Worm (Caenorhabditis elegans) whole organism, L2 larva: ENCODE results near the gene srx-50.

Source experiments
- C34F6.9 ChIP-seq: fragments of 150-350 bp; optimal IDR thresholded peaks from 2 replicates; lab custom pipeline; 2014; ENCODE audit warnings: missing biosample characterization, missing genetic modification characterization
- F13H6.1 ChIP-seq: sonication (generic microtip); optimal IDR thresholded peaks from 2 replicates; lab custom pipeline; 2016; ENCODE audit warnings: missing genetic modification characterization, missing compliant biosample characterization
- R02D3.7 ChIP-seq: fragments of 150-350 bp; optimal IDR thresholded peaks from 2 replicates; lab custom pipeline; 2014; ENCODE audit warnings: missing biosample characterization, missing genetic modification characterization
- Y55F3AM.14 ChIP-seq: fragments of 200-800 bp; sonication (Bioruptor generic); optimal IDR thresholded peaks from 2 replicates; lab custom pipeline; 2018; ENCODE audit warnings: mild to moderate bottlenecking, missing genetic modification characterization, missing compliant biosample characterization
- ZK546.5 ChIP-seq: sonication (generic microtip); optimal IDR thresholded peaks from 2 replicates; lab custom pipeline; 2017; ENCODE audit warnings: missing biosample characterization, missing genetic modification characterization
- alr-1 ChIP-seq: fragments of 150-350 bp; optimal IDR thresholded peaks from 2 replicates; lab custom pipeline; 2014; ENCODE audit warnings: missing biosample characterization, missing genetic modification characterization
- ama-1 ChIP-seq: fragments of 150-350 bp; optimal IDR thresholded peaks from 2 replicates; lab custom pipeline; 2018; ENCODE audit warnings: inconsistent platforms
- blmp-1 ChIP-seq: sonication (generic microtip); optimal IDR thresholded peaks from 2 replicates; lab custom pipeline; 2017; ENCODE audit warnings: missing genetic modification characterization, mild to moderate bottlenecking, missing compliant biosample characterization, antibody characterized with exemption, moderate library complexity; ENCODE audit not compliant: insufficient read depth
- ceh-16 ChIP-seq: fragments of 150-350 bp; optimal IDR thresholded peaks from 2 replicates; lab custom pipeline; 2014; ENCODE audit warnings: missing biosample characterization, missing genetic modification characterization
- crh-2 ChIP-seq: sonication (generic microtip); optimal IDR thresholded peaks from 2 replicates; lab custom pipeline; 2017; ENCODE audit warnings: missing biosample characterization, missing genetic modification characterization
- dmd-4 ChIP-seq: sonication (generic microtip); optimal IDR thresholded peaks from 2 replicates; lab custom pipeline; 2017; ENCODE audit warnings: missing biosample characterization, missing genetic modification characterization
- egl-27 ChIP-seq: sonication (generic microtip); optimal IDR thresholded peaks from 3 replicates; lab custom pipeline; 2017; ENCODE audit warnings: missing biosample characterization, missing genetic modification reagents, missing genetic modification characterization
- elt-1 ChIP-seq: fragments of 150-350 bp; optimal IDR thresholded peaks from 2 replicates; lab custom pipeline; 2014; ENCODE audit warnings: missing biosample characterization, missing genetic modification characterization
- fos-1 ChIP-seq: fragments of 150-350 bp; optimal IDR thresholded peaks from 2 replicates; lab custom pipeline; 2014; ENCODE audit warnings: missing biosample characterization, missing genetic modification characterization
- gmeb-1 ChIP-seq: fragments of 150-350 bp; optimal IDR thresholded peaks from 2 replicates; lab custom pipeline; 2014; ENCODE audit warnings: missing biosample characterization, missing genetic modification characterization
- lin-13 ChIP-seq: fragments of 150-350 bp; optimal IDR thresholded peaks from 2 replicates; lab custom pipeline; 2014; ENCODE audit warnings: missing biosample characterization, missing genetic modification reagents, missing genetic modification characterization
- lin-39 ChIP-seq: fragments of 150-350 bp; optimal IDR thresholded peaks from 2 replicates; lab custom pipeline; 2014; ENCODE audit warnings: missing biosample characterization, missing genetic modification reagents, missing genetic modification characterization
- lsy-2 ChIP-seq, 2 experiments: fragments of 150-350 bp in 1 of 2; sonication (generic microtip) in 1 of 2; optimal IDR thresholded peaks; 2 replicates each; lab custom pipeline; 2014 to 2017; ENCODE audit warnings: missing biosample characterization in 2 of 2, missing genetic modification characterization in 2 of 2
- mab-5 ChIP-seq: fragments of 150-350 bp; optimal IDR thresholded peaks from 2 replicates; lab custom pipeline; 2014; ENCODE audit warnings: missing biosample characterization, missing genetic modification characterization
- mbf-1 ChIP-seq: sonication (generic microtip); optimal IDR thresholded peaks from 2 replicates; lab custom pipeline; 2017; ENCODE audit warnings: missing biosample characterization, missing genetic modification characterization
- mdl-1 ChIP-seq, 2 experiments: fragments of 150-350 bp in 1 of 2; sonication (generic microtip) in 1 of 2; optimal IDR thresholded peaks; 2 replicates each; lab custom pipeline; 2017; ENCODE audit warnings: missing biosample characterization in 2 of 2, missing genetic modification characterization in 2 of 2
- nhr-10 ChIP-seq: sonication (generic microtip); optimal IDR thresholded peaks from 2 replicates; lab custom pipeline; 2017; ENCODE audit warnings: missing biosample characterization, missing genetic modification characterization
- nhr-11 ChIP-seq: fragments of 150-350 bp; optimal IDR thresholded peaks from 2 replicates; lab custom pipeline; 2014; ENCODE audit warnings: missing biosample characterization, missing genetic modification characterization
- nhr-12 ChIP-seq: fragments of 150-350 bp; optimal IDR thresholded peaks from 2 replicates; lab custom pipeline; 2014; ENCODE audit warnings: missing biosample characterization, missing genetic modification characterization
- nhr-129 ChIP-seq: fragments of 150-350 bp; optimal IDR thresholded peaks from 2 replicates; lab custom pipeline; 2014; ENCODE audit warnings: missing biosample characterization, missing genetic modification characterization
- nhr-21 ChIP-seq: fragments of 150-350 bp; optimal IDR thresholded peaks from 2 replicates; lab custom pipeline; 2014; ENCODE audit warnings: missing biosample characterization, missing genetic modification characterization
- nhr-23 ChIP-seq: fragments of 150-350 bp; optimal IDR thresholded peaks from 2 replicates; lab custom pipeline; 2014; ENCODE audit warnings: missing biosample characterization, missing genetic modification reagents, missing genetic modification characterization
- nhr-237 ChIP-seq: fragments of 150-350 bp; optimal IDR thresholded peaks from 2 replicates; lab custom pipeline; 2014; ENCODE audit warnings: missing biosample characterization, missing genetic modification characterization
- nhr-25 ChIP-seq: fragments of 150-350 bp; sonication (generic microtip); optimal IDR thresholded peaks from 3 replicates; lab custom pipeline; 2014; ENCODE audit warnings: missing biosample characterization, missing genetic modification characterization
- nhr-6 ChIP-seq: fragments of 150-350 bp; optimal IDR thresholded peaks from 2 replicates; lab custom pipeline; 2014; ENCODE audit warnings: missing biosample characterization, missing genetic modification characterization
- nhr-77 ChIP-seq: fragments of 150-350 bp; optimal IDR thresholded peaks from 2 replicates; lab custom pipeline; 2014; ENCODE audit warnings: missing biosample characterization, missing genetic modification characterization
- peb-1 ChIP-seq: fragments of 150-350 bp; optimal IDR thresholded peaks from 2 replicates; lab custom pipeline; 2014; ENCODE audit warnings: missing biosample characterization, missing genetic modification characterization
- sem-4 ChIP-seq: fragments of 150-350 bp; optimal IDR thresholded peaks from 2 replicates; lab custom pipeline; 2014; ENCODE audit warnings: missing biosample characterization, missing genetic modification reagents, missing genetic modification characterization
- skn-1 ChIP-seq: sonication (generic microtip); optimal IDR thresholded peaks from 2 replicates; lab custom pipeline; 2017; ENCODE audit warnings: missing biosample characterization, missing genetic modification characterization
- sma-3 ChIP-seq: sonication (generic microtip); optimal IDR thresholded peaks from 2 replicates; lab custom pipeline; 2016; ENCODE audit warnings: missing genetic modification reagents, missing genetic modification characterization, missing compliant biosample characterization
- sma-9 ChIP-seq, 2 experiments: fragments of 150-350 bp in 1 of 2; sonication (generic microtip) in 1 of 2; optimal IDR thresholded peaks; 2 replicates each; lab custom pipeline; 2014 to 2016; ENCODE audit warnings: missing genetic modification characterization in 2 of 2, mild to moderate bottlenecking in 1 of 2, missing biosample characterization in 1 of 2, missing compliant biosample characterization in 1 of 2, missing genetic modification reagents in 1 of 2, moderate library complexity in 1 of 2
- snpc-4 ChIP-seq: fragments of 150-350 bp; optimal IDR thresholded peaks from 2 replicates; lab custom pipeline; 2014; ENCODE audit warnings: missing biosample characterization, missing genetic modification characterization
- unc-39 ChIP-seq: fragments of 150-350 bp; optimal IDR thresholded peaks from 2 replicates; lab custom pipeline; 2014; ENCODE audit warnings: missing biosample characterization, missing genetic modification characterization
- unc-55 ChIP-seq: fragments of 150-350 bp; sonication (generic microtip); optimal IDR thresholded peaks from 3 replicates; lab custom pipeline; 2014; ENCODE audit warnings: missing biosample characterization, missing genetic modification reagents, missing genetic modification characterization
- zag-1 ChIP-seq: fragments of 150-350 bp; optimal IDR thresholded peaks from 2 replicates; lab custom pipeline; 2014; ENCODE audit warnings: missing biosample characterization, missing genetic modification characterization
- ztf-1 ChIP-seq: fragments of 200-800 bp; sonication (Bioruptor generic); conservative IDR thresholded peaks from 2 replicates; pipeline ENCODE4 v1.3.6; 2022; ENCODE audit warnings: missing genetic modification characterization, missing compliant biosample characterization
- ztf-11 ChIP-seq: sonication (generic microtip); optimal IDR thresholded peaks from 2 replicates; lab custom pipeline; 2017; ENCODE audit warnings: missing biosample characterization, missing genetic modification characterization
- ztf-4 ChIP-seq: fragments of 150-350 bp; optimal IDR thresholded peaks from 2 replicates; lab custom pipeline; 2014; ENCODE audit warnings: missing biosample characterization, missing genetic modification characterization

srx-50 gene

DNA sequence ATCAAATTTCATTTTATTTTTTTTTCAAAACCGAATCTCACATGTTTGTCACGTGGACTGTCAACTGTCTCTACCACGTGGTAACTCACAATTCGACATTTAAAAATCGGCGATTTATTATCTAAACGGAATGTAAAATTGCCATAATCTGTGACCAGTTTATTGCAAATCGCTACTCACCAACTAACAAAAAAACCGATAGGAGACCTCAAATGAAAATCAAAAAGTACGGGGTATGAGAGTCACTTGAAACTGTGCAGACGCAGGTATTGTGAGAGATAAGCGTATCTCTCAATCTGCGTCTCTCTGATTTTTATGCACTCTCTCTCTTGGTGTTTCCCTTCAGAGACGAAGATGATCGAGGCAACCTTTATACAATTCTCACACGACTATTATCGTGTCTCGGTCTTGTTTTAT is 10.0 kb upstream of the srx-50 start:
- TF ChIP-seq mdl-1 (tag; optimal IDR thresholded peaks at IDR 0.05; lab: Kevin White, UChicago): peak; percentile 56 to 58
- TF ChIP-seq nhr-25 (tag; lab: Kevin White, UChicago): peak; percentile 88
- TF ChIP-seq fos-1 (tag; lab: Kevin White, UChicago): peak; percentile 87
- peak; percentile 78 for TF ChIP-seq gmeb-1 (tag; lab: Kevin White, UChicago)
- TF ChIP-seq mab-5 (tag; lab: Kevin White, UChicago): no peak
- peak; percentile 24 for TF ChIP-seq Y55F3AM.14 (GFP tag; lab: Kevin White, UChicago)
- TF ChIP-seq peb-1: no peak
- TF ChIP-seq crh-2 (tag; lab: Kevin White, UChicago): peak; percentile 86
- TF ChIP-seq R02D3.7 (tag; lab: Kevin White, UChicago): no peak
- TF ChIP-seq ztf-4 (tag; lab: Kevin White, UChicago): peak; percentile 54
- no peak for TF ChIP-seq nhr-237 (tag; lab: Kevin White, UChicago)
- no peak for TF ChIP-seq ZK546.5
- no peak for TF ChIP-seq nhr-77 (tag; lab: Kevin White, UChicago)
- TF ChIP-seq egl-27 (tag; lab: Kevin White, UChicago): peak; percentile 5
- no peak for TF ChIP-seq snpc-4 (tag; lab: Kevin White, UChicago)
- peak; percentile 44 for TF ChIP-seq sem-4 (tag; lab: Kevin White, UChicago)
- TF ChIP-seq lsy-2 (tag; optimal IDR thresholded peaks at IDR 0.05; lab: Kevin White, UChicago): peak in 1 of 2 experiments; percentile 48
- TF ChIP-seq nhr-21 (tag; lab: Kevin White, UChicago): peak; percentile 67
- TF ChIP-seq ztf-1 (GFP tag; lab: Robert Waterston, UW): no peak
- peak; percentile 28 for TF ChIP-seq ama-1 (lab: Kevin White, UChicago)
- peak; percentile 73 for TF ChIP-seq nhr-6 (tag; lab: Kevin White, UChicago)
- no peak for TF ChIP-seq skn-1 (tag; lab: Kevin White, UChicago)
- TF ChIP-seq elt-1 (tag; lab: Kevin White, UChicago): no peak
- peak; percentile 29 for TF ChIP-seq lin-13
- peak; percentile 13 for TF ChIP-seq nhr-11 (tag; lab: Kevin White, UChicago)
- TF ChIP-seq sma-3: peak; percentile 84
- peak; percentile 81 for TF ChIP-seq nhr-129 (tag; lab: Kevin White, UChicago)
- no peak for TF ChIP-seq ztf-11
- peak; percentile 87 for TF ChIP-seq sma-9 (GFP tag; optimal IDR thresholded peaks at IDR 0.05; lab: Kevin White, UChicago)
- TF ChIP-seq sma-9 (tag; optimal IDR thresholded peaks at IDR 0.05; lab: Kevin White, UChicago): no peak
- TF ChIP-seq C34F6.9 (tag; lab: Kevin White, UChicago): peak; percentile 62
- peak; percentile 59 for TF ChIP-seq blmp-1
- peak; percentile 86 for TF ChIP-seq F13H6.1 (tag; lab: Kevin White, UChicago)
- no peak for TF ChIP-seq mbf-1 (tag; lab: Kevin White, UChicago)
- no peak for TF ChIP-seq dmd-4 (tag; lab: Kevin White, UChicago)
- TF ChIP-seq, all 48 proteins: peak for 21

DNA sequence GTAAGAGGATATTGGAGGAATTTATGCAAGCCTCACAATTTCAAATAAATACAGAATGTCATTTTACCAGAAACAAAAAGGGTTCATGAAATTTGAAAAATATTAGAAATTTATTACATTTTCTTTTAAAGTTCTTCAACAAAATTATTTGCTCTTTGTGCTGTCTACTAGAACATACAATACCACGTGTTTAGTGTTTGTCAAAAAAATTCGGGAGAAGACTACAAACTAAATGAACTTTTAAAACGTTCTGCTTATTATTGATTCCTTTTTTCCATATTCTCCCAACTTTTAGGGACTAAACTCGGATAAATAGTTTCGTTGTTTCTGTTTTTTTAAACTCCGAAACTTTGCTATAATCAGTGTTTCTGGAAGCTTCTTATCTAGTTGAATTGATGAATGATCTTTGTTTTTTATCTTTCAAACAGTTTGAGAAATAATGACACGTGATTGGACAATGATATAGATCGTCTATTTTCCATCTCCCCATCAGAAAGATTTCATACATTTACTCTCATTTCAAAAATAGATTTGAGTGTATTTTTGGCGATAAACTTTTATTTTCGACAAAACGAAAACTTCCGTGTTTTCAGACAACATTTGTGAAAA is 9.0 kb upstream of the srx-50 start:
- TF ChIP-seq nhr-25 (tag; lab: Kevin White, UChicago) (peak; percentile 46), fos-1 (tag; lab: Kevin White, UChicago) (no peak), gmeb-1 (tag; lab: Kevin White, UChicago) (peak; percentile 4), dmd-4 (tag; lab: Kevin White, UChicago) (no peak), peb-1 (no peak), F13H6.1 (tag; lab: Kevin White, UChicago) (no peak), unc-39 (tag; lab: Kevin White, UChicago) (no peak), crh-2 (tag; lab: Kevin White, UChicago) (peak; percentile 35), nhr-21 (tag; lab: Kevin White, UChicago) (peak; percentile 13), nhr-11 (tag; lab: Kevin White, UChicago) (no peak), lsy-2 (tag; optimal IDR thresholded peaks at IDR 0.05; lab: Kevin White, UChicago) (peak in 1 of 2 experiments; percentile 24), blmp-1 (peak; percentile 27), sma-3 (peak; percentile 54), Y55F3AM.14 (GFP tag; lab: Kevin White, UChicago) (no peak), ceh-16 (no peak), ama-1 (lab: Kevin White, UChicago) (no peak), sma-9 (GFP tag; optimal IDR thresholded peaks at IDR 0.05; lab: Kevin White, UChicago) (peak; percentile 6), sma-9 (tag; optimal IDR thresholded peaks at IDR 0.05; lab: Kevin White, UChicago) (no peak), mdl-1 (tag; optimal IDR thresholded peaks at IDR 0.05; lab: Kevin White, UChicago) (no peak), nhr-129 (tag; lab: Kevin White, UChicago) (no peak)

DNA sequence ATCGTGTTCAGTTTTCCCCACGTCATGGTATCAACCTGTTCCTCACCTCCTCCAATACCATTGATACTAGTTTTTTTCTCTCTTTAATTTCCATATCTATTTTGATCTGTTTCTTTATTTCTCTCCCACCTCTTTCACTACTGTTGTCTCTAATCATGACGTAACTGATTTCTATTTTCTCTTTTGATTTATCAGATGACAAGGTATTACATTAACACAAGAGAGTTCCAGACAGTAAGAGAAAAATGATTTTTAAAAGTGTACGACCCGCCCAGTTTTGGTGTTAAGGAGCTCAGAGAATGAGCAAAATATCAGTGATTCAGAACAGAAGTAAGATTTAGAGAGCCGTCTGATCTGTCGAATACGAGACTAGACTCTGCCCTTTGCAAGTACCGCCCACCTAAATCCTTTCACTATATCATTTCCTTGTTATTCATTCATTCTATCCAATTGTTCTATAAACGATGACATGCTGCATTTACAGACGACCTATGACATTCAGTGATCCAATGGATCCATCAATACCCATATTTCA is 8.0 kb upstream of the srx-50 start, which contains the start of gene nhr-105:
TSS of gene nhr-105 (plus strand) at position 485 of the 535 bp plus-strand sequence.
- TF ChIP-seq nhr-23: no peak
- no peak for TF ChIP-seq lin-39
- peak; percentile 38 for TF ChIP-seq sem-4 (tag; lab: Kevin White, UChicago)
- no peak for TF ChIP-seq ama-1 (lab: Kevin White, UChicago)
- peak; percentile 77 for TF ChIP-seq nhr-129 (tag; lab: Kevin White, UChicago)
- TF ChIP-seq ceh-16: no peak
- TF ChIP-seq alr-1 (tag; lab: Kevin White, UChicago): no peak
- no peak for TF ChIP-seq nhr-77 (tag; lab: Kevin White, UChicago)
- TF ChIP-seq snpc-4 (tag; lab: Kevin White, UChicago): peak; percentile 1
- no peak for TF ChIP-seq nhr-10 (tag; lab: Kevin White, UChicago)
- TF ChIP-seq unc-55 (GFP tag; lab: Kevin White, UChicago): no peak
- no peak for TF ChIP-seq nhr-6 (tag; lab: Kevin White, UChicago)
- TF ChIP-seq nhr-12 (tag; lab: Kevin White, UChicago): no peak
- TF ChIP-seq R02D3.7 (tag; lab: Kevin White, UChicago): no peak
- no peak for TF ChIP-seq ztf-11
- TF ChIP-seq C34F6.9 (tag; lab: Kevin White, UChicago): no peak
- TF ChIP-seq zag-1: no peak
- no peak for TF ChIP-seq ztf-1 (GFP tag; lab: Robert Waterston, UW)
- peak in 1 of 2 experiments; percentile 69 for TF ChIP-seq lsy-2 (tag; optimal IDR thresholded peaks at IDR 0.05; lab: Kevin White, UChicago)
- peak; percentile 93 for TF ChIP-seq crh-2 (tag; lab: Kevin White, UChicago)
- TF ChIP-seq mdl-1 (tag; optimal IDR thresholded peaks at IDR 0.05; lab: Kevin White, UChicago): no peak
- peak; percentile 72 for TF ChIP-seq nhr-21 (tag; lab: Kevin White, UChicago)
- TF ChIP-seq ztf-4 (tag; lab: Kevin White, UChicago): peak; percentile 71
- TF ChIP-seq mab-5 (tag; lab: Kevin White, UChicago): no peak
- TF ChIP-seq nhr-237 (tag; lab: Kevin White, UChicago): no peak
